Fruit fly (Drosophila melanogaster): ENCODE results near the gene Ocho.

Ocho gene

dm6 chr3L:15013957-15014692 is 39.5 kb downstream of the Ocho start, which contains the start of gene Reck (continued):
- peak; percentile 60 for TF ChIP-seq CG3065 (GFP tag; optimal IDR thresholded peaks at IDR 0.05)
- TF ChIP-seq Lim3 (GFP tag; IDR thresholded peaks at IDR 0.05), result no peak
- no peak for TF ChIP-seq lov (optimal IDR thresholded peaks at IDR 0.05)
- peak; percentile 85; the same call in 2 of the 3 replicates for TF ChIP-seq lov (GFP tag; IDR thresholded peaks at IDR 0.05)
- no peak for TF ChIP-seq fru (optimal IDR thresholded peaks at IDR 0.05)
- TF ChIP-seq insv (GFP tag; optimal IDR thresholded peaks at IDR 0.05), result no peak
- TF ChIP-seq NC2α (GFP tag; optimal IDR thresholded peaks at IDR 0.05), result peak; percentile 21
- peak; percentile 89 for TF ChIP-seq Fer1 (GFP tag; optimal IDR thresholded peaks at IDR 0.05)
- no peak for TF ChIP-seq Bgb (GFP tag; IDR thresholded peaks at IDR 0.05; ENCODE audit: partially characterized antibody)
- peak; percentile 71 for TF ChIP-seq CG2202 (tag; optimal IDR thresholded peaks at IDR 0.05)
- peak; percentile 41; the same call in 1 of the 3 replicates for TF ChIP-seq sr (GFP tag; IDR thresholded peaks at IDR 0.05)
- peak; percentile 85 for TF ChIP-seq CG1233 (GFP tag; optimal IDR thresholded peaks at IDR 0.05)
- peak; percentile 57; the same call in 1 of the 2 replicates for TF ChIP-seq Oaz (GFP tag; IDR thresholded peaks at IDR 0.05)
- TF ChIP-seq CG12236 (GFP tag; optimal IDR thresholded peaks at IDR 0.05), result no peak
- no peak for TF ChIP-seq luna (GFP tag; optimal IDR thresholded peaks at IDR 0.05)
- peak; percentile 25 for TF ChIP-seq CG13894 (tag; optimal IDR thresholded peaks at IDR 0.05)
- TF ChIP-seq Ets97D (GFP tag; optimal IDR thresholded peaks at IDR 0.05), result peak; percentile 29
- TF ChIP-seq CG33213 (GFP tag; optimal IDR thresholded peaks at IDR 0.05), result peak; percentile 48
- peak; percentile 45 for TF ChIP-seq CG10274 (GFP tag; optimal IDR thresholded peaks at IDR 0.05)
- peak; percentile 54 for TF ChIP-seq Fer2 (tag; optimal IDR thresholded peaks at IDR 0.05)
- TF ChIP-seq NC2β (GFP tag; optimal IDR thresholded peaks at IDR 0.05), result peak; percentile 45
- TF ChIP-seq peb (GFP tag; IDR thresholded peaks at IDR 0.05), result no peak
- peak; percentile 63 for TF ChIP-seq ac (GFP tag; optimal IDR thresholded peaks at IDR 0.05)
- peak; percentile 7 for TF ChIP-seq HLH54F (GFP tag; optimal IDR thresholded peaks at IDR 0.05)
- peak in 1 of 3 experiments; percentile 27 for TF ChIP-seq Stat92E (GFP tag; optimal IDR thresholded peaks at IDR 0.05)
- peak; percentile 35 for TF ChIP-seq grn (GFP tag; optimal IDR thresholded peaks at IDR 0.05)
- peak; percentile 83 for TF ChIP-seq Meics (GFP tag; optimal IDR thresholded peaks at IDR 0.05)
- TF ChIP-seq Dip2 (GFP tag; IDR thresholded peaks at IDR 0.05), result no peak
- peak; percentile 11 for TF ChIP-seq yki (optimal IDR thresholded peaks at IDR 0.05)
- TF ChIP-seq Dek (tag; optimal IDR thresholded peaks at IDR 0.05), result peak; percentile 27
- TF ChIP-seq tll (GFP tag; optimal IDR thresholded peaks at IDR 0.05), result no peak
- TF ChIP-seq CG4424 (GFP tag; optimal IDR thresholded peaks at IDR 0.05), result peak; percentile 91
- TF ChIP-seq CG6791 (GFP tag; IDR thresholded peaks at IDR 0.05; ENCODE audit: partially characterized antibody), result no peak
- no peak for TF ChIP-seq Neu2 (GFP tag; optimal IDR thresholded peaks at IDR 0.05; ENCODE audit: borderline replicate concordance)
- TF ChIP-seq HLH3B (GFP tag; IDR thresholded peaks at IDR 0.05), result peak; percentile 89
- TF ChIP-seq ind (GFP tag; optimal IDR thresholded peaks at IDR 0.05), result peak; percentile 81
- TF ChIP-seq CG8388 (GFP tag; optimal IDR thresholded peaks at IDR 0.05), result peak; percentile 88
- TF ChIP-seq dati (GFP tag; IDR thresholded peaks at IDR 0.05), result peak; percentile 79
- TF ChIP-seq cato (GFP tag; optimal IDR thresholded peaks at IDR 0.05; ENCODE audit: borderline replicate concordance), result peak; percentile 43
- TF ChIP-seq CG34224 (GFP tag; IDR thresholded peaks at IDR 0.05; ENCODE audit: partially characterized antibody), result no peak
- TF ChIP-seq unpg (GFP tag; optimal IDR thresholded peaks at IDR 0.05), result peak; percentile 91
- peak; percentile 20 for TF ChIP-seq Dad (GFP tag; optimal IDR thresholded peaks at IDR 0.05)
- TF ChIP-seq CG8765 (GFP tag; IDR thresholded peaks at IDR 0.05), result peak; percentile 70
- TF ChIP-seq otp (GFP tag; IDR thresholded peaks at IDR 0.05), result peak; percentile 79; the same call in 2 of the 3 replicates
- peak; percentile 81 for TF ChIP-seq E2f1 (GFP tag; IDR thresholded peaks at IDR 0.05)
- no peak for TF ChIP-seq CG15011 (GFP tag; optimal IDR thresholded peaks at IDR 0.05)
- TF ChIP-seq bbx (GFP tag; IDR thresholded peaks at IDR 0.05; ENCODE audit: partially characterized antibody), result no peak; the same call in 1 of the 2 replicates
- peak; percentile 83 for TF ChIP-seq CG7839 (tag; optimal IDR thresholded peaks at IDR 0.05)
- TF ChIP-seq MBD-R2 (GFP tag; IDR thresholded peaks at IDR 0.05), result no peak; the same call in 1 of the 2 replicates
- peak; percentile 84 for TF ChIP-seq sisA (GFP tag; IDR thresholded peaks at IDR 0.05)
